Worm (Caenorhabditis elegans) whole organism, L2 larva: ENCODE results near the gene Y57A10B.6.

Experiments used
- aly-2 ChIP-seq: fragments of 150-350 bp; optimal IDR thresholded peaks from 2 replicates; lab custom pipeline; 2014; ENCODE audit warnings: missing biosample characterization, missing genetic modification characterization
- nhr-77 ChIP-seq: fragments of 150-350 bp; optimal IDR thresholded peaks from 2 replicates; lab custom pipeline; 2014; ENCODE audit warnings: missing biosample characterization, missing genetic modification characterization

DNA sequence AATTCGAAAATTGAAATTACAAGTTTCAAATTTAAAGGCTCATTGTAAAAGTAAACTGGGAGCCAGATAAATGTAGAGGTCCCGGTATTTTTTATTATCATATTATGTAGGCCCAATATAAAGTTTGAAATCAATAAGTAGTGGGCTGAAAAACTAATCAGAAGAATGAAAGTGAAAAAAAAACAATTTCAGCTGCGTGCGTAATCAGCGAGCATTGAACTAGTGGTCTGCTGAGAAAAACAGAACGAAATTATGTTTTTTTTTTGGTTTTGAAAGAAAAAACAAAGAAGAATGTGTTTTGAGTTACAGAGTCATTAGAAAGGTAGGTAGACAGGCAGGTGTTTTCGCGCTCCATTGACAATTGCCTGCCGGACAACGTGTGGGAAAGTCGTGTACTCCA is 18.8 kb downstream of the Y57A10B.6 start, which contains the start of gene sre-31:
- TF ChIP-seq aly-2 (tag; lab: Kevin White, UChicago), result no peak
- no peak for TF ChIP-seq nhr-77 (tag; lab: Kevin White, UChicago)
